Fruit fly (Drosophila melanogaster) whole organism: ENCODE data around the gene Ace.

Source experiments
- CG8478 ChIP-seq: fragments of >200 bp; optimal IDR thresholded peaks from 2 replicates; lab custom pipeline; 2018; ENCODE audit warnings: inconsistent platforms
- EcR ChIP-seq, 2 experiments: fragments of >200 bp; optimal IDR thresholded peaks; 2 replicates each; lab custom pipeline; 2017; ENCODE audit warnings: missing biosample characterization in 2 of 2, missing genetic modification characterization in 2 of 2, missing genetic modification reagents in 2 of 2
- psq ChIP-seq: fragments of >200 bp; optimal IDR thresholded peaks from 2 replicates; lab custom pipeline; 2017
- usp ChIP-seq: fragments of >200 bp; optimal IDR thresholded peaks from 2 replicates; lab custom pipeline; 2017; ENCODE audit warnings: missing biosample characterization, missing genetic modification characterization, mixed read lengths

DNA sequence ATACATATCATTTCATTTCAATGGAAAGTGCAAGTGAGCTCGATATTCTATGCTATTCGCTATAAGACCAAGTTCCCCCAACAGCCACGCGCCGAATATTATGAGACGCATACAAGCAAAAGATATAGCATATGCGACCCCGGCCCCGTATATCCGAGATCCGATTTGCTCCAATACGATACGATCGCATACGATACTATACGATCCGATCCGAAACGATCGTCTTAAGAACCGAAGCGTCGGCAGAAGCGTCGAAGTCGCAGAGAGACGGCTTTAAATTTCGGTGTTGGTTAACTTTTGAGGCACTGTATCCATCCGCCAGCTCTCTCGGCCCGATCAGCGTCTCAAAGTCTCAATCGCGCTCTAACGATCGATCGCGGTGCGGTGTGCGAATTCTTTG, 20.1 kb upstream of the Ace start, which contains the start of gene CG8630:
- no peak for TF ChIP-seq psq (lab: Kevin White, UChicago)
- no peak for TF ChIP-seq CG8478 (lab: Kevin White, UChicago)
- no peak for TF ChIP-seq EcR (GFP tag; optimal IDR thresholded peaks at IDR 0.05; lab: Kevin White, UChicago)
- TF ChIP-seq usp (GFP tag; lab: Kevin White, UChicago): no peak
